Worm (Caenorhabditis elegans) whole organism, early embryonic: ENCODE data around the gene trap-4.

Source experiments
- F13C5.2 ChIP-seq: sonication (generic microtip); optimal IDR thresholded peaks from 2 replicates; lab custom pipeline; 2017; ENCODE audit warnings: mild to moderate bottlenecking, missing genetic modification characterization, inconsistent platforms, missing compliant biosample characterization
- aly-1 ChIP-seq: sonication (generic microtip); optimal IDR thresholded peaks from 2 replicates; lab custom pipeline; 2016; ENCODE audit warnings: missing genetic modification characterization, missing compliant biosample characterization
- ama-1 ChIP-seq: fragments of 150-350 bp; optimal IDR thresholded peaks from 2 replicates; lab custom pipeline; 2014
- ceh-13 ChIP-seq: fragments of 200-800 bp; sonication (Bioruptor generic); optimal IDR thresholded peaks from 2 replicates; lab custom pipeline; 2018; ENCODE audit warnings: mild to moderate bottlenecking, missing genetic modification characterization, missing compliant biosample characterization
- ceh-36 ChIP-seq: sonication (generic microtip); optimal IDR thresholded peaks from 2 replicates; lab custom pipeline; 2016; ENCODE audit warnings: missing genetic modification characterization, inconsistent platforms, missing compliant biosample characterization
- flt-1 ChIP-seq: fragments of 200-800 bp; sonication (Bioruptor generic); IDR thresholded peaks from 2 replicates; pipeline ENCODE4 v1.3.6; 2022; ENCODE audit warnings: missing genetic modification characterization, missing compliant biosample characterization
- hmbx-1 ChIP-seq: sonication (generic microtip); optimal IDR thresholded peaks from 2 replicates; lab custom pipeline; 2016; ENCODE audit warnings: mild to moderate bottlenecking, missing genetic modification characterization, missing compliant biosample characterization
- pes-1 ChIP-seq: fragments of 200-800 bp; sonication (Bioruptor generic); IDR thresholded peaks from 2 replicates; pipeline ENCODE4 v1.3.6; 2022; ENCODE audit warnings: missing genetic modification reagents, missing genetic modification characterization, missing compliant biosample characterization
- tra-4 ChIP-seq: sonication (generic microtip); optimal IDR thresholded peaks from 2 replicates; lab custom pipeline; 2017; ENCODE audit warnings: missing genetic modification characterization, missing compliant biosample characterization

DNA sequence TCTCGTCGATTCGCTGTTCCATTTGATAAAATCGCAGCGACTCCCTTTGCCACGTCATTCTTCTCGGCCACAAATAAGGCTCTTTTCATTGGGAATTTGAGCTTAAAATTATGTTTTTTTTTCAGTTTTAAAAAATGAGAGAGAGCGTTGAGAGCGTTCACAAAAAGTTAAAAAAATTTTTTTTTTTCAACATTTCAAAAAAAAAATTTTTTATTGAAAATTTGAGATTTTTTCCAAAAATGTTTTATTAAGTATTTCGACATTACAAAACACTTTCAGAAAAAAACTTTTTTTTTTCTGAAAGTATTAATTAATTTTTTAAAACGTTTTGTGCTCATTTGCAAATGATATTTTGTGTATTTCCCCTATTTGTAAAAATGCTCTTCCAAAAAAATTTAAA is 39.5 kb downstream of the trap-4 start, which contains the start of gene top-3:
- TF ChIP-seq ceh-13 (GFP tag; lab: Kevin White, UChicago) (no peak), aly-1 (no peak), F13C5.2 (no peak), tra-4 (tag; lab: Kevin White, UChicago) (no peak), ceh-36 (no peak), ama-1 (lab: Kevin White, UChicago) (no peak), pes-1 (GFP tag; lab: Robert Waterston, UW) (no peak), hmbx-1 (no peak), flt-1 (GFP tag; lab: Robert Waterston, UW) (no peak)
